Worm (Caenorhabditis elegans) whole organism, early embryonic: ENCODE results near the gene mrpl-53.

ENCODE experiments used
- F13C5.2 ChIP-seq: sonication (generic microtip); optimal IDR thresholded peaks from 2 replicates; lab custom pipeline; 2017; ENCODE audit warnings: mild to moderate bottlenecking, missing genetic modification characterization, inconsistent platforms, missing compliant biosample characterization
- ama-1 ChIP-seq: fragments of 150-350 bp; optimal IDR thresholded peaks from 2 replicates; lab custom pipeline; 2014
- ceh-13 ChIP-seq: fragments of 200-800 bp; sonication (Bioruptor generic); optimal IDR thresholded peaks from 2 replicates; lab custom pipeline; 2018; ENCODE audit warnings: mild to moderate bottlenecking, missing genetic modification characterization, missing compliant biosample characterization
- ceh-36 ChIP-seq: sonication (generic microtip); optimal IDR thresholded peaks from 2 replicates; lab custom pipeline; 2016; ENCODE audit warnings: missing genetic modification characterization, inconsistent platforms, missing compliant biosample characterization
- hmg-4 ChIP-seq: fragments of 200-800 bp; sonication (Bioruptor generic); optimal IDR thresholded peaks from 2 replicates; lab custom pipeline; 2018; ENCODE audit warnings: mild to moderate bottlenecking, missing genetic modification characterization, missing compliant biosample characterization
- hnd-1 ChIP-seq: sonication (generic microtip); optimal IDR thresholded peaks from 2 replicates; lab custom pipeline; 2016; ENCODE audit warnings: missing genetic modification characterization, missing compliant biosample characterization
- pes-1 ChIP-seq: fragments of 200-800 bp; sonication (Bioruptor generic); IDR thresholded peaks from 2 replicates; pipeline ENCODE4 v1.3.6; 2022; ENCODE audit warnings: missing genetic modification reagents, missing genetic modification characterization, missing compliant biosample characterization
- scrt-1 ChIP-seq: fragments of 200-800 bp; sonication (Bioruptor generic); IDR thresholded peaks from 2 replicates; pipeline ENCODE4 v1.3.6; 2022; ENCODE audit warnings: missing genetic modification characterization, missing compliant biosample characterization
- sea-1 ChIP-seq: fragments of 200-800 bp; sonication (Bioruptor generic); conservative IDR thresholded peaks from 2 replicates; pipeline ENCODE4 v1.3.6; 2022; ENCODE audit warnings: missing genetic modification characterization, missing compliant biosample characterization
- tbx-37 ChIP-seq: fragments of 200-800 bp; sonication (Bioruptor generic); conservative IDR thresholded peaks from 2 replicates; pipeline ENCODE4 v1.3.6; 2022; ENCODE audit warnings: missing genetic modification reagents, missing genetic modification characterization, missing compliant biosample characterization
- tra-4 ChIP-seq: sonication (generic microtip); optimal IDR thresholded peaks from 2 replicates; lab custom pipeline; 2017; ENCODE audit warnings: missing genetic modification characterization, missing compliant biosample characterization

mrpl-53 gene

ce11 chrII:9646928-9647838 lies 49.8 kb downstream of the mrpl-53 start, which contains the start of gene sqv-8:
Gene sqv-8 (plus strand): TSS chrII:9646978.
- TF ChIP-seq tbx-37 (GFP tag; lab: Robert Waterston, UW), result no peak
- TF ChIP-seq tra-4 (tag; lab: Kevin White, UChicago), result no peak
- TF ChIP-seq sea-1, result no peak
- no peak for TF ChIP-seq ceh-36 (tag; lab: Kevin White, UChicago)
- TF ChIP-seq hnd-1 (tag; lab: Kevin White, UChicago), result no peak
- no peak for TF ChIP-seq ama-1 (lab: Kevin White, UChicago)
- TF ChIP-seq scrt-1, result no peak
- TF ChIP-seq pes-1, result no peak
- no peak for TF ChIP-seq hmg-4
- no peak for TF ChIP-seq ceh-13 (GFP tag; lab: Kevin White, UChicago)
- TF ChIP-seq F13C5.2 (tag; lab: Kevin White, UChicago), result no peak
